Fruit fly (Drosophila melanogaster): ENCODE measurements around the gene CG33965.

CG33965 gene

DNA sequence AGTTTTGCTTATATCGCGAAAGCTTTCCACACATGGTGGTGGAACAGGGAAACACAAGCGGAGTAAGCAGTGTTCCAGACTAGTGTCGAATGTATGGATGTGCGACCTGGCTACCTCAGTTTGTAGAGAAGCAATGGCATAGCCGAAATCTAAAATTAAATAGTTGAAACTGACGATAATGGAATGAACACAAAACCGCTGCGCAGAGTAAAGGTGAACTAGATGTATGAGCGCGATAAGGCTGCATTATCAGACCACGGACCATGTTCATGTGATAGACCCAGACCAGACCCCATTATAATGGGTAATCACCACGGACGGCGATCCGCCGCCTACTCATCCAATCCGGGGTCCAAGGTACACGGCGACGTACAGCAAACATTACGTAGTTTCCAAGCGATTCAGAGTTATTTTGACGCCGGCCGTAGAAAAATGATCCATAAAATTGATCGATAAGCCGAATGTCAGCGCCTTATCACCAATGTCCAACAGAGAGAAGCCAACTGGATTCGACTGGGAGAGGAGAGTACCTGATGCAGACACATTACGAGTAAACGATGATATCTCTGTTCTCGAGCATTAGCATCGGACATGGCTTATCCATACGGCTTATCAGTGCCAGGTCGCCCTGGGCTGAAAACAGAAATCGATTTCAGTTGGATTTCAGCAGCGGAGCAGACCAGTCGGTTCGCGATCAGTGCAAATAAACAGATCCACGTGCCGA, 43.6 kb upstream of the CG33965 start, which contains the start of gene CG13912 (continued):
- TF ChIP-seq Adf1 (GFP tag; IDR thresholded peaks at IDR 0.05) (peak; percentile 25; the same call in 1 of the 2 replicates), Med (GFP tag) (peak; percentile 89), mirr (GFP tag; optimal IDR thresholded peaks at IDR 0.05) (peak; percentile 86), GATAe (GFP tag; conservative IDR thresholded peaks at IDR 0.05) (peak; percentile 49), HmgZ (tag; optimal IDR thresholded peaks at IDR 0.05) (peak; percentile 75), CG6765 (GFP tag; optimal IDR thresholded peaks at IDR 0.05) (no peak), CG4282 (GFP tag; optimal IDR thresholded peaks at IDR 0.05) (peak; percentile 1), odd (GFP tag; optimal IDR thresholded peaks at IDR 0.05) (no peak), CG9215 (GFP tag; IDR thresholded peaks at IDR 0.05) (no peak), eyg (GFP tag; optimal IDR thresholded peaks at IDR 0.05) (no peak), fd64A (GFP tag; optimal IDR thresholded peaks at IDR 0.05) (peak; percentile 63), sd (tag; optimal IDR thresholded peaks at IDR 0.05) (peak; percentile 96), HHEX (GFP tag; optimal IDR thresholded peaks at IDR 0.05) (peak; percentile 18), otp (GFP tag; IDR thresholded peaks at IDR 0.05) (no peak), CG10543 (GFP tag; optimal IDR thresholded peaks at IDR 0.05) (peak; percentile 90), NFAT (GFP tag; IDR thresholded peaks at IDR 0.05) (no peak), CG17328 (GFP tag; IDR thresholded peaks at IDR 0.05) (no peak), Meics (GFP tag; optimal IDR thresholded peaks at IDR 0.05) (peak; percentile 99), Fer2 (tag; optimal IDR thresholded peaks at IDR 0.05) (no peak), Ravus (GFP tag; IDR thresholded peaks at IDR 0.05) (no peak), pho (GFP tag; optimal IDR thresholded peaks at IDR 0.05) (no peak), sug (tag; optimal IDR thresholded peaks at IDR 0.05) (peak; percentile 92), knrl (GFP tag; IDR thresholded peaks at IDR 0.05; ENCODE audit: partially characterized antibody) (peak; percentile 45; the same call in 1 of the 3 replicates), CG9727 (GFP tag; optimal IDR thresholded peaks at IDR 0.05) (no peak), CG12155 (GFP tag; optimal IDR thresholded peaks at IDR 0.05) (no peak), CG33213 (GFP tag; optimal IDR thresholded peaks at IDR 0.05) (peak; percentile 33), Dfd (GFP tag; optimal IDR thresholded peaks at IDR 0.05) (no peak), ken (GFP tag; IDR thresholded peaks at IDR 0.05) (no peak), amos (GFP tag; IDR thresholded peaks at IDR 0.05; ENCODE audit: partially characterized antibody) (peak; percentile 48; the same call in 1 of the 2 replicates), Hmr (GFP tag; optimal IDR thresholded peaks at IDR 0.05) (peak; percentile 46), CG11456 (GFP tag; IDR thresholded peaks at IDR 0.05) (no peak), CG11504 (tag; optimal IDR thresholded peaks at IDR 0.05) (peak; percentile 7), chm (GFP tag; IDR thresholded peaks at IDR 0.05) (0 out of 2 replicates have a peak, but pooled peaks have one; percentile 25), sens (GFP tag) (peak; percentile 3), nmo (GFP tag; optimal IDR thresholded peaks at IDR 0.05) (no peak), sob (GFP tag; IDR thresholded peaks at IDR 0.05) (peak; percentile 24; the same call in 1 of the 2 replicates), esg (GFP tag; conservative IDR thresholded peaks at IDR 0.05) (no peak), kay (GFP tag; optimal IDR thresholded peaks at IDR 0.05) (peak; percentile 44), chinmo (GFP tag; IDR thresholded peaks at IDR 0.05; ENCODE audit: partially characterized antibody) (peak; percentile 84; the same call in 3 of the 4 replicates), CG15601 (tag; optimal IDR thresholded peaks at IDR 0.05) (peak; percentile 96), ci (GFP tag; IDR thresholded peaks at IDR 0.05) (peak; percentile 43), CG3995 (GFP tag; optimal IDR thresholded peaks at IDR 0.05) (no peak), CG14014 (GFP tag; IDR thresholded peaks at IDR 0.05) (0 out of 2 replicates have a peak, but pooled peaks have one; percentile 8), pb (GFP tag; optimal IDR thresholded peaks at IDR 0.05) (no peak), Abd-B (GFP tag; optimal IDR thresholded peaks at IDR 0.05) (peak; percentile 10), Usf (GFP tag; optimal IDR thresholded peaks at IDR 0.05) (no peak), CG7271 (tag; optimal IDR thresholded peaks at IDR 0.05) (no peak), CG2889 (GFP tag; IDR thresholded peaks at IDR 0.05) (no peak), gsb-n (tag; optimal IDR thresholded peaks at IDR 0.05) (no peak), CG2120 (GFP tag; optimal IDR thresholded peaks at IDR 0.05) (peak; percentile 24)
